Fruit fly (Drosophila melanogaster): Measurements from ENCODE around the gene beg.

DNA sequence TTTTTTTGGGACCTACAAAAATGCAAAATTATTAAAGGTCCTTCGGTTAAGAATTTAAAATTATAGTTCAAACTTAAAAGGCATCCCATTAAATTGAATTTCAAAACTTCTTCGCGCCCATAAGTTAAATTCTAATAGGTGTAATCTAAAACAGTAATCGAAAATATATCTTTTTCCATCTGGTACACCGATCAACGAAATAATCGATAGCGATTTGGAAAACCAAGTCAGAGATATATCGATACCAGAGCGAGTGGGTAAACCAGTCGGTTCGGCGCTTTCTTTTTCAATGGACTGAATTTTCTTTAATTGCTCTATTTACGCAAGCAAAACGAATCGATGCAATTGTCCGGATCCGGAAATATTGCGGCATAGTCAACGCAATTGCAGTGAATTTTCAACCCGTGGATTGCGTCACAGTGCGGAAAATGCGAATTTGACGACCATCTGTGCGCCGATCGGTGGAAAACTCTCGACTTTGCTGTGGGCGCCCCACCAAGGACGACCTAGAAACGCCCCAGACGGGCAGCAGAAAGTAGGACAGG, 11.3 kb upstream of the beg start, which contains the start of gene Fit2:
- TF ChIP-seq CG8478 (optimal IDR thresholded peaks at IDR 0.05) (no peak), CTCF (optimal IDR thresholded peaks at IDR 0.05) (no peak)
